Worm (Caenorhabditis elegans): ENCODE results near the gene F09E5.8.

F09E5.8 gene

ce11 chrII:5328912-5329311 is 21.6 kb upstream of the F09E5.8 start:
- TF ChIP-seq mep-1 (tag; optimal IDR thresholded peaks at IDR 0.05) (no peak), drap-1 (GFP tag; optimal IDR thresholded peaks at IDR 0.05) (no peak), elt-1 (tag; optimal IDR thresholded peaks at IDR 0.05; ENCODE audit: borderline replicate concordance, insufficient read depth) (peak; percentile 31)

ce11 chrII:5330206-5330686 is 20.2 kb upstream of the F09E5.8 start:
- TF ChIP-seq pha-4 (tag; optimal IDR thresholded peaks at IDR 0.05): peak; percentile 24
- TF ChIP-seq sem-2 (GFP tag; optimal IDR thresholded peaks at IDR 0.05): no peak
- peak; percentile 6 for TF ChIP-seq mep-1 (tag; optimal IDR thresholded peaks at IDR 0.05)
- TF ChIP-seq ceh-43 (GFP tag; optimal IDR thresholded peaks at IDR 0.05): no peak
- peak; percentile 52 for TF ChIP-seq ces-1 (GFP tag; optimal IDR thresholded peaks at IDR 0.05)
- peak; percentile 22 for TF ChIP-seq nhr-2 (tag; optimal IDR thresholded peaks at IDR 0.05)
- TF ChIP-seq tbx-8 (GFP tag; optimal IDR thresholded peaks at IDR 0.05): no peak
- TF ChIP-seq nhr-237 (tag; optimal IDR thresholded peaks at IDR 0.05): peak; percentile 68
- no peak for TF ChIP-seq snpc-4 (tag; optimal IDR thresholded peaks at IDR 0.05)
- TF ChIP-seq unc-62 (GFP tag; optimal IDR thresholded peaks at IDR 0.05): peak; percentile 92
- TF ChIP-seq ceh-39 (tag; optimal IDR thresholded peaks at IDR 0.05): peak; percentile 22

ce11 chrII:5331677-5332303 is 18.7 kb upstream of the F09E5.8 start:
- no peak for TF ChIP-seq elt-3 (tag; optimal IDR thresholded peaks at IDR 0.05)
- no peak for TF ChIP-seq blmp-1 (tag; optimal IDR thresholded peaks at IDR 0.05)
- no peak for TF ChIP-seq mab-5 (tag; optimal IDR thresholded peaks at IDR 0.05)
- no peak for TF ChIP-seq nhr-76 (tag; optimal IDR thresholded peaks at IDR 0.05)
- no peak for TF ChIP-seq lsy-2 (tag; optimal IDR thresholded peaks at IDR 0.05)
- TF ChIP-seq tbx-8 (GFP tag; optimal IDR thresholded peaks at IDR 0.05): no peak
- no peak for TF ChIP-seq ceh-43 (GFP tag; optimal IDR thresholded peaks at IDR 0.05)
- no peak for TF ChIP-seq drap-1 (GFP tag; optimal IDR thresholded peaks at IDR 0.05)
- TF ChIP-seq unc-120 (tag; optimal IDR thresholded peaks at IDR 0.05; ENCODE audit: poor library complexity, severe bottlenecking): no peak
- no peak for TF ChIP-seq flh-1 (GFP tag; optimal IDR thresholded peaks at IDR 0.05)
- TF ChIP-seq lin-13 (tag; optimal IDR thresholded peaks at IDR 0.05): no peak
- no peak for TF ChIP-seq M03D4.4 (tag; optimal IDR thresholded peaks at IDR 0.05)
- no peak for TF ChIP-seq lin-32 (GFP tag; optimal IDR thresholded peaks at IDR 0.05)
- no peak for TF ChIP-seq unc-62 (GFP tag; optimal IDR thresholded peaks at IDR 0.05)
- no peak for TF ChIP-seq sptf-1 (tag; optimal IDR thresholded peaks at IDR 0.05)
- TF ChIP-seq ceh-39 (tag; optimal IDR thresholded peaks at IDR 0.05): no peak
- no peak for TF ChIP-seq snpc-4 (tag; optimal IDR thresholded peaks at IDR 0.05)
- TF ChIP-seq ham-2 (GFP tag; optimal IDR thresholded peaks at IDR 0.05): no peak
- no peak for TF ChIP-seq nhr-237 (tag; optimal IDR thresholded peaks at IDR 0.05)
- no peak for TF ChIP-seq nhr-2 (tag; optimal IDR thresholded peaks at IDR 0.05)

DNA sequence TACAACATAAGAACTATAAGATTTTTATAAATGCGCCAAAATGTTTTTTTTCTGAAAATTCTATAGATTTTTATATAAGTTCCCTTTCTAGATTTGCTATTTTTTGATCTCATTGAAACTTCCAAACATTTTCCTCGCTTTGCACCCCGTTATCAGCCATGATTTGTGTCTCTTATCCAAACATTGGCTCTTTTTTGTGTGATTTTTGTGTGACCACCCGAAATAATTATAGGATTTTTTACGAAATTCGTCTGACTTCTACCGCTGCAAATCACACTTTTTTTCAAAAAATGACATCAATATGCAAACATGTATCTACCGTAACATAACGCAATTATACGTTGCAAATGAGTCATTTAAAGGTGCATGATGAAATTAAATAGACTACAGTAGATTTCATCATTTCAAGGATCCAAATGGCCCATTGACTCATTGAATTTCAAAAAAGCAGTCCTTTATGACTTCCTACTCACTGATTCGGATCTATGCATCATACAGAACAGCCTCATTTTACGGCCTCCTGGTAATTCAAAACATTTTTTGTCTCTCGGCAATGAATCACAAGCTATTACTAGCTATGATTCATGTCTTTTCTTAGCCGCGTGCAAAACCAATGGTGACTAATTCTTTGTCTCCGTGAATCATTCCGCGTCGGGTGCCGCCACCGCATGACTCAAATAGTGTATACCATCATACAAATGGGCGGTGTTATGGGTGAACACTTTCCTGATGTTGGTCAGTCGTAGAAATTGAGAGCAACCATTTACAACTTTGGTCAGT is 17.9 kb upstream of the F09E5.8 start:
- TF ChIP-seq nhr-237 (tag; optimal IDR thresholded peaks at IDR 0.05): no peak
- no peak for TF ChIP-seq drap-1 (GFP tag; optimal IDR thresholded peaks at IDR 0.05)
- no peak for TF ChIP-seq unc-39 (tag; optimal IDR thresholded peaks at IDR 0.05)
- TF ChIP-seq ham-2 (GFP tag; optimal IDR thresholded peaks at IDR 0.05): no peak
- TF ChIP-seq ceh-83 (GFP tag; optimal IDR thresholded peaks at IDR 0.05): no peak
- TF ChIP-seq bed-3 (GFP tag; optimal IDR thresholded peaks at IDR 0.05): no peak
- no peak for TF ChIP-seq sem-2 (GFP tag; optimal IDR thresholded peaks at IDR 0.05)
- no peak for TF ChIP-seq lin-32 (GFP tag; optimal IDR thresholded peaks at IDR 0.05)
- no peak for TF ChIP-seq unc-120 (tag; optimal IDR thresholded peaks at IDR 0.05; ENCODE audit: poor library complexity, severe bottlenecking)
- TF ChIP-seq nhr-76 (tag; optimal IDR thresholded peaks at IDR 0.05): no peak
- TF ChIP-seq lin-13 (tag; optimal IDR thresholded peaks at IDR 0.05): no peak
- no peak for TF ChIP-seq M03D4.4 (tag; optimal IDR thresholded peaks at IDR 0.05)
- no peak for TF ChIP-seq nhr-28 (tag; optimal IDR thresholded peaks at IDR 0.05)
- no peak for TF ChIP-seq zip-8 (tag; optimal IDR thresholded peaks at IDR 0.05)
- TF ChIP-seq mls-2 (tag; optimal IDR thresholded peaks at IDR 0.05): no peak

Data from whole organism, mixed stage, embryonic.